Worm (Caenorhabditis elegans) whole organism, early embryonic: ENCODE measurements around the gene dnj-15.

Experiments
- B0310.2 ChIP-seq: sonication (generic microtip); optimal IDR thresholded peaks from 2 replicates; lab custom pipeline; 2016; ENCODE audit warnings: mild to moderate bottlenecking, missing genetic modification characterization, missing compliant biosample characterization
- F13C5.2 ChIP-seq: sonication (generic microtip); optimal IDR thresholded peaks from 2 replicates; lab custom pipeline; 2017; ENCODE audit warnings: mild to moderate bottlenecking, missing genetic modification characterization, inconsistent platforms, missing compliant biosample characterization
- aly-1 ChIP-seq: sonication (generic microtip); optimal IDR thresholded peaks from 2 replicates; lab custom pipeline; 2016; ENCODE audit warnings: missing genetic modification characterization, missing compliant biosample characterization
- ama-1 ChIP-seq: fragments of 150-350 bp; optimal IDR thresholded peaks from 2 replicates; lab custom pipeline; 2014
- ceh-13 ChIP-seq: fragments of 200-800 bp; sonication (Bioruptor generic); optimal IDR thresholded peaks from 2 replicates; lab custom pipeline; 2018; ENCODE audit warnings: mild to moderate bottlenecking, missing genetic modification characterization, missing compliant biosample characterization
- ceh-36 ChIP-seq: sonication (generic microtip); optimal IDR thresholded peaks from 2 replicates; lab custom pipeline; 2016; ENCODE audit warnings: missing genetic modification characterization, inconsistent platforms, missing compliant biosample characterization
- ets-7 ChIP-seq: sonication (generic microtip); optimal IDR thresholded peaks from 2 replicates; lab custom pipeline; 2016; ENCODE audit warnings: missing genotype, missing genetic modification characterization, missing compliant biosample characterization
- flt-1 ChIP-seq: fragments of 200-800 bp; sonication (Bioruptor generic); IDR thresholded peaks from 2 replicates; pipeline ENCODE4 v1.3.6; 2022; ENCODE audit warnings: missing genetic modification characterization, missing compliant biosample characterization
- hmbx-1 ChIP-seq: sonication (generic microtip); optimal IDR thresholded peaks from 2 replicates; lab custom pipeline; 2016; ENCODE audit warnings: mild to moderate bottlenecking, missing genetic modification characterization, missing compliant biosample characterization
- hmg-4 ChIP-seq: fragments of 200-800 bp; sonication (Bioruptor generic); optimal IDR thresholded peaks from 2 replicates; lab custom pipeline; 2018; ENCODE audit warnings: mild to moderate bottlenecking, missing genetic modification characterization, missing compliant biosample characterization
- hnd-1 ChIP-seq: sonication (generic microtip); optimal IDR thresholded peaks from 2 replicates; lab custom pipeline; 2016; ENCODE audit warnings: missing genetic modification characterization, missing compliant biosample characterization
- pes-1 ChIP-seq: fragments of 200-800 bp; sonication (Bioruptor generic); IDR thresholded peaks from 2 replicates; pipeline ENCODE4 v1.3.6; 2022; ENCODE audit warnings: missing genetic modification reagents, missing genetic modification characterization, missing compliant biosample characterization
- scrt-1 ChIP-seq: fragments of 200-800 bp; sonication (Bioruptor generic); IDR thresholded peaks from 2 replicates; pipeline ENCODE4 v1.3.6; 2022; ENCODE audit warnings: missing genetic modification characterization, missing compliant biosample characterization
- sea-1 ChIP-seq: fragments of 200-800 bp; sonication (Bioruptor generic); conservative IDR thresholded peaks from 2 replicates; pipeline ENCODE4 v1.3.6; 2022; ENCODE audit warnings: missing genetic modification characterization, missing compliant biosample characterization
- tbx-11 ChIP-seq: fragments of 200-800 bp; sonication (Bioruptor generic); IDR thresholded peaks from 2 replicates; pipeline ENCODE4 v1.3.6; 2022; ENCODE audit warnings: missing genetic modification characterization, missing compliant biosample characterization
- tbx-37 ChIP-seq: fragments of 200-800 bp; sonication (Bioruptor generic); conservative IDR thresholded peaks from 2 replicates; pipeline ENCODE4 v1.3.6; 2022; ENCODE audit warnings: missing genetic modification reagents, missing genetic modification characterization, missing compliant biosample characterization
- tra-4 ChIP-seq: sonication (generic microtip); optimal IDR thresholded peaks from 2 replicates; lab custom pipeline; 2017; ENCODE audit warnings: missing genetic modification characterization, missing compliant biosample characterization

Gene dnj-15

ce11 chrIV:4147891-4148290 is 28.3 kb upstream of the dnj-15 start:
- TF ChIP-seq B0310.2 (tag; lab: Kevin White, UChicago) (no peak), F13C5.2 (tag; lab: Kevin White, UChicago) (no peak), hmg-4 (GFP tag; lab: Kevin White, UChicago) (no peak), ets-7 (tag; lab: Kevin White, UChicago) (no peak), ceh-36 (tag; lab: Kevin White, UChicago) (no peak), sea-1 (no peak), tra-4 (tag; lab: Kevin White, UChicago) (no peak), tbx-11 (GFP tag; lab: Robert Waterston, UW) (no peak), ama-1 (lab: Kevin White, UChicago) (no peak), hmbx-1 (tag; lab: Kevin White, UChicago) (no peak), tbx-37 (GFP tag; lab: Robert Waterston, UW) (no peak)

ce11 chrIV:4150138-4150537 is 26.1 kb upstream of the dnj-15 start:
- TF ChIP-seq ets-7 (tag; lab: Kevin White, UChicago) (no peak), B0310.2 (tag; lab: Kevin White, UChicago) (no peak), sea-1 (no peak), aly-1 (tag; lab: Kevin White, UChicago) (no peak), tbx-37 (GFP tag; lab: Robert Waterston, UW) (no peak), scrt-1 (GFP tag; lab: Robert Waterston, UW) (no peak), F13C5.2 (tag; lab: Kevin White, UChicago) (no peak), tra-4 (tag; lab: Kevin White, UChicago) (no peak), hmbx-1 (tag; lab: Kevin White, UChicago) (no peak)

ce11 chrIV:4152143-4152542 is 24.0 kb upstream of the dnj-15 start, which contains the start of the genes K08D10.10 and R07C12.1:
Gene K08D10.10, plus strand, starts transcription at chrIV:4152235.
Gene R07C12.1, plus strand, starts transcription at chrIV:4152456.
- TF ChIP-seq flt-1 (GFP tag; lab: Robert Waterston, UW), result no peak
- TF ChIP-seq tra-4 (tag; lab: Kevin White, UChicago), result no peak
- no peak for TF ChIP-seq ama-1 (lab: Kevin White, UChicago)
- TF ChIP-seq F13C5.2 (tag; lab: Kevin White, UChicago), result no peak
- TF ChIP-seq ceh-13 (GFP tag; lab: Kevin White, UChicago), result no peak
- no peak for TF ChIP-seq hnd-1 (tag; lab: Kevin White, UChicago)
- no peak for TF ChIP-seq ceh-36 (tag; lab: Kevin White, UChicago)
- TF ChIP-seq tbx-37 (GFP tag; lab: Robert Waterston, UW), result no peak
- no peak for TF ChIP-seq ets-7 (tag; lab: Kevin White, UChicago)
- no peak for TF ChIP-seq scrt-1 (GFP tag; lab: Robert Waterston, UW)
- no peak for TF ChIP-seq aly-1 (tag; lab: Kevin White, UChicago)
- TF ChIP-seq hmbx-1 (tag; lab: Kevin White, UChicago), result no peak
- no peak for TF ChIP-seq pes-1 (GFP tag; lab: Robert Waterston, UW)
- TF ChIP-seq tbx-11 (GFP tag; lab: Robert Waterston, UW), result no peak
- no peak for TF ChIP-seq hmg-4 (GFP tag; lab: Kevin White, UChicago)
- no peak for TF ChIP-seq B0310.2 (tag; lab: Kevin White, UChicago)
- no peak for TF ChIP-seq sea-1

- no peak for TF ChIP-seq ceh-36 (tag; lab: Kevin White, UChicago)
- no peak for TF ChIP-seq aly-1 (tag; lab: Kevin White, UChicago)
- TF ChIP-seq hnd-1 (tag; lab: Kevin White, UChicago), result no peak
- no peak for TF ChIP-seq scrt-1 (GFP tag; lab: Robert Waterston, UW)
- TF ChIP-seq tra-4 (tag; lab: Kevin White, UChicago), result no peak
- TF ChIP-seq hmg-4 (GFP tag; lab: Kevin White, UChicago), result no peak
- no peak for TF ChIP-seq F13C5.2 (tag; lab: Kevin White, UChicago)
Observed at ce11 chrIV:4154641-4155040, 21.5 kb upstream of the dnj-15 start, which contains the start of gene K08D10.14. Gene K08D10.14, plus strand, starts transcription at chrIV:4154941.

ce11 chrIV:4162121-4162520 is 14.1 kb upstream of the dnj-15 start, which contains the start of gene scrm-5:
Gene scrm-5, plus strand, starts transcription at chrIV:4162421.
- no peak for TF ChIP-seq tbx-11 (GFP tag; lab: Robert Waterston, UW)
- TF ChIP-seq ama-1 (lab: Kevin White, UChicago), result no peak
- TF ChIP-seq tbx-37 (GFP tag; lab: Robert Waterston, UW), result no peak
- no peak for TF ChIP-seq B0310.2 (tag; lab: Kevin White, UChicago)
- TF ChIP-seq tra-4 (tag; lab: Kevin White, UChicago), result no peak
- TF ChIP-seq hnd-1 (tag; lab: Kevin White, UChicago), result no peak
- no peak for TF ChIP-seq flt-1 (GFP tag; lab: Robert Waterston, UW)
- TF ChIP-seq F13C5.2 (tag; lab: Kevin White, UChicago), result no peak
- no peak for TF ChIP-seq ceh-13 (GFP tag; lab: Kevin White, UChicago)
- no peak for TF ChIP-seq sea-1
- TF ChIP-seq pes-1 (GFP tag; lab: Robert Waterston, UW), result no peak
- no peak for TF ChIP-seq hmbx-1 (tag; lab: Kevin White, UChicago)
- no peak for TF ChIP-seq hmg-4 (GFP tag; lab: Kevin White, UChicago)
- no peak for TF ChIP-seq aly-1 (tag; lab: Kevin White, UChicago)
- no peak for TF ChIP-seq ets-7 (tag; lab: Kevin White, UChicago)
- no peak for TF ChIP-seq scrt-1 (GFP tag; lab: Robert Waterston, UW)

ce11 chrIV:4164392-4164791 is 11.8 kb upstream of the dnj-15 start, which contains the start of gene scrm-8:
Gene scrm-8, plus strand, starts transcription at chrIV:4164692.
- no peak for TF ChIP-seq ceh-36 (tag; lab: Kevin White, UChicago)

ce11 chrIV:4167296-4167695 is 8.9 kb upstream of the dnj-15 start:
- no peak for TF ChIP-seq tbx-11 (GFP tag; lab: Robert Waterston, UW)
- TF ChIP-seq ceh-36 (tag; lab: Kevin White, UChicago), result no peak
- no peak for TF ChIP-seq hmbx-1 (tag; lab: Kevin White, UChicago)
- no peak for TF ChIP-seq F13C5.2 (tag; lab: Kevin White, UChicago)
- no peak for TF ChIP-seq scrt-1 (GFP tag; lab: Robert Waterston, UW)
- TF ChIP-seq B0310.2 (tag; lab: Kevin White, UChicago), result no peak
- no peak for TF ChIP-seq ets-7 (tag; lab: Kevin White, UChicago)
- TF ChIP-seq tra-4 (tag; lab: Kevin White, UChicago), result no peak
- TF ChIP-seq ceh-13 (GFP tag; lab: Kevin White, UChicago), result no peak
- no peak for TF ChIP-seq pes-1 (GFP tag; lab: Robert Waterston, UW)
- TF ChIP-seq ama-1 (lab: Kevin White, UChicago), result no peak
- TF ChIP-seq tbx-37 (GFP tag; lab: Robert Waterston, UW), result no peak
- no peak for TF ChIP-seq hmg-4 (GFP tag; lab: Kevin White, UChicago)
- TF ChIP-seq aly-1 (tag; lab: Kevin White, UChicago), result no peak
- no peak for TF ChIP-seq sea-1
- no peak for TF ChIP-seq flt-1 (GFP tag; lab: Robert Waterston, UW)
